Worm (Caenorhabditis elegans) whole organism, young adult: ENCODE results near the gene B0244.10.

ENCODE experiments used
- B0035.1 ChIP-seq: sonication (generic microtip); optimal IDR thresholded peaks from 2 replicates; lab custom pipeline; 2016; ENCODE audit warnings: missing genetic modification characterization, mild to moderate bottlenecking, missing compliant biosample characterization, missing genotype, missing genetic modification reagents
- B0261.1 ChIP-seq: sonication (generic microtip); optimal IDR thresholded peaks from 2 replicates; lab custom pipeline; 2016; ENCODE audit warnings: mild to moderate bottlenecking, missing genetic modification characterization, moderate library complexity, missing compliant biosample characterization
- D2030.7 ChIP-seq: fragments of 200-800 bp; sonication (Bioruptor generic); IDR thresholded peaks from 2 replicates; pipeline ENCODE4 v1.3.6; 2022; ENCODE audit warnings: missing genetic modification reagents, missing genetic modification characterization, missing compliant biosample characterization
- F52B5.7 ChIP-seq: sonication (generic microtip); optimal IDR thresholded peaks from 2 replicates; lab custom pipeline; 2016; ENCODE audit warnings: mild to moderate bottlenecking, missing genetic modification characterization, missing compliant biosample characterization
- F55B11.4 ChIP-seq: sonication (generic microtip); optimal IDR thresholded peaks from 2 replicates; lab custom pipeline; 2016; ENCODE audit warnings: missing compliant biosample characterization, missing genetic modification characterization, borderline replicate concordance; ENCODE audit not compliant: insufficient read depth
- K11D2.4 ChIP-seq: fragments of 200-800 bp; sonication (Bioruptor generic); IDR thresholded peaks from 2 replicates; pipeline ENCODE4 v1.3.6; 2022; ENCODE audit warnings: missing genetic modification reagents, missing genetic modification characterization, missing compliant biosample characterization
- T07F8.4 ChIP-seq: sonication (generic microtip); optimal IDR thresholded peaks from 2 replicates; lab custom pipeline; 2016; ENCODE audit warnings: mild to moderate bottlenecking, missing genetic modification characterization, moderate library complexity, missing compliant biosample characterization
- Y53F4B.3 ChIP-seq: fragments of 200-800 bp; sonication (Bioruptor generic); IDR thresholded peaks from 2 replicates; pipeline ENCODE4 v1.3.6; 2022; ENCODE audit warnings: missing genetic modification reagents, missing genetic modification characterization, missing compliant biosample characterization
- Y53G8AR.9 ChIP-seq: fragments of 200-800 bp; sonication (Bioruptor generic); conservative IDR thresholded peaks from 2 replicates; pipeline ENCODE4 v1.3.6; 2022; ENCODE audit warnings: missing genetic modification reagents, missing genetic modification characterization, missing compliant biosample characterization
- Y67H2A.10 ChIP-seq: fragments of 200-800 bp; sonication (Bioruptor generic); conservative IDR thresholded peaks from 2 replicates; pipeline ENCODE4 v1.3.6; 2022; ENCODE audit warnings: missing genetic modification reagents, missing genetic modification characterization, missing compliant biosample characterization
- ZK185.1 ChIP-seq: sonication (generic microtip); optimal IDR thresholded peaks from 2 replicates; lab custom pipeline; 2016; ENCODE audit warnings: mild to moderate bottlenecking, missing genetic modification characterization, missing compliant biosample characterization; ENCODE audit not compliant: poor library complexity, severe bottlenecking
- akir-1 ChIP-seq: fragments of 200-800 bp; sonication (Bioruptor generic); optimal IDR thresholded peaks from 2 replicates; lab custom pipeline; 2018; ENCODE audit warnings: mild to moderate bottlenecking, missing genetic modification characterization, moderate library complexity, missing compliant biosample characterization
- atf-7 ChIP-seq: sonication (generic microtip); optimal IDR thresholded peaks from 2 replicates; lab custom pipeline; 2017; ENCODE audit warnings: mild to moderate bottlenecking, missing genetic modification characterization, missing compliant biosample characterization
- athp-1 ChIP-seq: sonication (generic microtip); optimal IDR thresholded peaks from 2 replicates; lab custom pipeline; 2017; ENCODE audit warnings: mild to moderate bottlenecking, missing genetic modification characterization, missing compliant biosample characterization
- bed-2 ChIP-seq: fragments of 200-800 bp; sonication (Bioruptor generic); IDR thresholded peaks from 2 replicates; pipeline ENCODE4 v1.3.6; 2022; ENCODE audit warnings: missing genetic modification reagents, missing genetic modification characterization, missing compliant biosample characterization
- ccch-3 ChIP-seq: fragments of 200-800 bp; sonication (Bioruptor generic); optimal IDR thresholded peaks from 2 replicates; lab custom pipeline; 2018; ENCODE audit warnings: mild to moderate bottlenecking, missing genetic modification characterization, missing compliant biosample characterization
- cebp-1 ChIP-seq, 2 experiments: fragments of 200-800 bp in 1 of 2; sonication (Bioruptor generic) in 1 of 2; sonication (generic microtip) in 1 of 2; IDR thresholded peaks in 1 of 2; optimal IDR thresholded peaks in 1 of 2; 2 replicates each; pipeline versions ENCODE4 v1.3.6 to Lab custom; 2017 to 2022; ENCODE audit warnings: missing compliant biosample characterization in 2 of 2, missing genetic modification characterization in 2 of 2, mild to moderate bottlenecking in 1 of 2, missing genetic modification reagents in 1 of 2, moderate library complexity in 1 of 2
- cebp-2 ChIP-seq: fragments of 200-800 bp; sonication (Bioruptor generic); IDR thresholded peaks from 2 replicates; pipeline ENCODE4 v1.3.6; 2022; ENCODE audit warnings: missing genetic modification characterization, missing compliant biosample characterization
- die-1 ChIP-seq: sonication (generic microtip); optimal IDR thresholded peaks from 2 replicates; lab custom pipeline; 2016; ENCODE audit warnings: missing genotype, mild to moderate bottlenecking, missing genetic modification characterization, missing compliant biosample characterization
- egl-18 ChIP-seq: fragments of 200-800 bp; sonication (Bioruptor generic); IDR thresholded peaks from 2 replicates; pipeline ENCODE4 v1.3.6; 2022; ENCODE audit warnings: missing genetic modification reagents, missing genetic modification characterization, missing compliant biosample characterization
- egrh-3 ChIP-seq: fragments of 200-800 bp; sonication (Bioruptor generic); IDR thresholded peaks from 2 replicates; pipeline ENCODE4 v1.3.6; 2022; ENCODE audit warnings: missing genetic modification reagents, missing genetic modification characterization, missing compliant biosample characterization
- fkh-3 ChIP-seq: sonication (generic microtip); optimal IDR thresholded peaks from 2 replicates; lab custom pipeline; 2016; ENCODE audit warnings: mild to moderate bottlenecking, missing genetic modification characterization, missing compliant biosample characterization
- hmg-20 ChIP-seq: fragments of 200-800 bp; sonication (Bioruptor generic); IDR thresholded peaks from 2 replicates; pipeline ENCODE4 v1.3.6; 2022; ENCODE audit warnings: missing genetic modification reagents, missing genetic modification characterization, missing compliant biosample characterization
- hrde-1 ChIP-seq: sonication (generic microtip); optimal IDR thresholded peaks from 2 replicates; lab custom pipeline; 2016; ENCODE audit warnings: missing genetic modification characterization, mild to moderate bottlenecking, missing compliant biosample characterization, moderate library complexity, missing genotype, missing genetic modification reagents, borderline replicate concordance
- lag-1 ChIP-seq: fragments of 200-800 bp; sonication (Bioruptor generic); IDR thresholded peaks from 2 replicates; pipeline ENCODE4 v1.3.6; 2022; ENCODE audit warnings: missing genetic modification reagents, missing genetic modification characterization, missing compliant biosample characterization
- let-526 ChIP-seq: fragments of 200-800 bp; sonication (Bioruptor generic); IDR thresholded peaks from 2 replicates; pipeline ENCODE4 v1.3.6; 2022; ENCODE audit warnings: missing genetic modification reagents, missing genetic modification characterization, missing compliant biosample characterization
- let-607 ChIP-seq, 2 experiments: fragments of 200-800 bp in 1 of 2; sonication (Bioruptor generic) in 1 of 2; sonication (generic microtip) in 1 of 2; optimal IDR thresholded peaks; 2 replicates each; lab custom pipeline; 2016 to 2018; ENCODE audit warnings: mild to moderate bottlenecking in 2 of 2, missing compliant biosample characterization in 2 of 2, missing genetic modification characterization in 2 of 2, moderate library complexity in 2 of 2, missing genotype in 1 of 2
- lin-26 ChIP-seq: fragments of 200-800 bp; sonication (Bioruptor generic); IDR thresholded peaks from 2 replicates; pipeline ENCODE4 v1.3.6; 2022; ENCODE audit warnings: missing genetic modification reagents, missing genetic modification characterization, missing compliant biosample characterization
- lsl-1 ChIP-seq: fragments of 200-800 bp; sonication (Bioruptor generic); optimal IDR thresholded peaks from 2 replicates; lab custom pipeline; 2018; ENCODE audit warnings: mild to moderate bottlenecking, missing genetic modification characterization, moderate library complexity, missing compliant biosample characterization
- lsy-27 ChIP-seq: sonication (generic microtip); optimal IDR thresholded peaks from 2 replicates; lab custom pipeline; 2017; ENCODE audit warnings: missing genetic modification characterization, mild to moderate bottlenecking, missing compliant biosample characterization, antibody characterized with exemption, missing genotype, borderline replicate concordance; ENCODE audit not compliant: insufficient read depth
- madf-10 ChIP-seq: sonication (generic microtip); optimal IDR thresholded peaks from 2 replicates; lab custom pipeline; 2016; ENCODE audit warnings: mild to moderate bottlenecking, missing genetic modification characterization, missing compliant biosample characterization
- madf-8 ChIP-seq: fragments of 200-800 bp; sonication (Bioruptor generic); conservative IDR thresholded peaks from 2 replicates; pipeline ENCODE4 v1.3.6; 2022; ENCODE audit warnings: missing genetic modification reagents, missing genetic modification characterization, missing compliant biosample characterization
- mel-28 ChIP-seq: sonication (generic microtip); optimal IDR thresholded peaks from 2 replicates; lab custom pipeline; 2016; ENCODE audit warnings: borderline replicate concordance, mild to moderate bottlenecking, missing genetic modification characterization, missing compliant biosample characterization
- mxl-1 ChIP-seq: sonication (generic microtip); optimal IDR thresholded peaks from 2 replicates; lab custom pipeline; 2016; ENCODE audit warnings: missing genetic modification characterization, missing compliant biosample characterization
- nhr-90 ChIP-seq: sonication (generic microtip); optimal IDR thresholded peaks from 2 replicates; lab custom pipeline; 2016; ENCODE audit warnings: missing genotype, mild to moderate bottlenecking, missing genetic modification characterization, missing compliant biosample characterization
- rpc-1 ChIP-seq, 2 experiments: fragments of 150-350 bp in 1 of 2; sonication (generic microtip) in 1 of 2; optimal IDR thresholded peaks; 2 replicates each; lab custom pipeline; 2014 to 2018; ENCODE audit warnings: missing biosample characterization in 1 of 2, missing genetic modification characterization in 1 of 2, missing genetic modification reagents in 1 of 2, missing genotype in 1 of 2
- sea-2 ChIP-seq: fragments of 200-800 bp; sonication (Bioruptor generic); IDR thresholded peaks from 2 replicates; pipeline ENCODE4 v1.3.6; 2022; ENCODE audit warnings: missing genetic modification characterization, missing compliant biosample characterization
- snpc-1.1 ChIP-seq: sonication (generic microtip); optimal IDR thresholded peaks from 2 replicates; lab custom pipeline; 2017; ENCODE audit warnings: missing genetic modification characterization, mild to moderate bottlenecking, missing compliant biosample characterization, antibody characterized with exemption, moderate library complexity, missing genotype, missing genetic modification reagents; ENCODE audit not compliant: insufficient read depth
- snpc-3.4 ChIP-seq: sonication (generic microtip); optimal IDR thresholded peaks from 2 replicates; lab custom pipeline; 2017; ENCODE audit warnings: missing genetic modification characterization, mild to moderate bottlenecking, missing compliant biosample characterization, antibody characterized with exemption, moderate library complexity, missing genotype, missing genetic modification reagents
- snpc-4 ChIP-seq, 5 experiments: fragments of 150-350 bp in 1 of 5; sonication (generic microtip) in 4 of 5; optimal IDR thresholded peaks; 2 replicates each; lab custom pipeline; 2014 to 2018; ENCODE audit warnings: missing genetic modification characterization in 5 of 5, missing biosample characterization in 3 of 5, antibody characterized with exemption in 2 of 5, mild to moderate bottlenecking in 2 of 5, missing compliant biosample characterization in 2 of 5, missing genotype in 2 of 5, moderate library complexity in 2 of 5, missing genetic modification reagents in 1 of 5
- tbx-9 ChIP-seq: sonication (generic microtip); optimal IDR thresholded peaks from 2 replicates; lab custom pipeline; 2016; ENCODE audit warnings: borderline replicate concordance, missing genetic modification characterization, inconsistent platforms, missing compliant biosample characterization
- ztf-18 ChIP-seq: sonication (generic microtip); optimal IDR thresholded peaks from 2 replicates; lab custom pipeline; 2016; ENCODE audit warnings: missing genotype, mild to moderate bottlenecking, missing genetic modification characterization, missing compliant biosample characterization
- ztf-22 ChIP-seq: fragments of 200-800 bp; sonication (Bioruptor generic); optimal IDR thresholded peaks from 2 replicates; lab custom pipeline; 2018; ENCODE audit warnings: mild to moderate bottlenecking, missing genetic modification characterization, moderate library complexity, missing compliant biosample characterization
- ztf-25 ChIP-seq: fragments of 200-800 bp; sonication (Bioruptor generic); IDR thresholded peaks from 2 replicates; pipeline ENCODE4 v1.3.6; 2022; ENCODE audit warnings: missing genetic modification reagents, missing genetic modification characterization, missing compliant biosample characterization
- ztf-3 ChIP-seq: fragments of 200-800 bp; sonication (Bioruptor generic); optimal IDR thresholded peaks from 2 replicates; lab custom pipeline; 2018; ENCODE audit warnings: mild to moderate bottlenecking, missing genetic modification characterization, missing compliant biosample characterization
- ztf-6 ChIP-seq: fragments of 200-800 bp; sonication (Bioruptor generic); IDR thresholded peaks from 2 replicates; pipeline ENCODE4 v1.3.6; 2022; ENCODE audit warnings: missing genetic modification reagents, missing genetic modification characterization, missing compliant biosample characterization

The B0244.10 gene

DNA sequence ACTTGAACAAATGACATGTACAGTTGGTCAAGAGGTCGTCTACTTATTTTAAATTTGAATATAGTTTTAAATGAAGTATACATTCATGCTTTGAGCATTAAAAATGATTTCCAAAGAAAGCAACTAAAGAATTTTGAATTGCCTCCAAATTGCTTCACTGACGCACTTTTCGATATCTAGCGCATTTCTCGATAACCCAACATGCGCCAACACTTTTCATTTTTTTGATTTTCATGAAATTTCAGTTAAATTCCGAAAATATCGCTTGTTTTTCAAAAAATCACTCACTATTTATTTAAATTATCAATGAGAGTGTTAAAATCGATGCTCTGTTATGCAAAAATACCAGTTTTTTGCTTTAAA is 15.1 kb upstream of the B0244.10 start:
- TF ChIP-seq egl-18 (GFP tag; lab: Robert Waterston, UW) (no peak), ztf-6 (GFP tag; lab: Robert Waterston, UW) (no peak), nhr-90 (tag; lab: Kevin White, UChicago) (no peak), ztf-22 (no peak), lin-26 (GFP tag; lab: Robert Waterston, UW) (no peak), fkh-3 (tag; lab: Kevin White, UChicago) (no peak), F52B5.7 (tag; lab: Kevin White, UChicago) (no peak), egrh-3 (GFP tag; lab: Robert Waterston, UW) (no peak), mel-28 (tag; lab: Kevin White, UChicago) (no peak), madf-10 (tag; lab: Kevin White, UChicago) (no peak), snpc-1.1 (tag; lab: Kevin White, UChicago) (no peak), D2030.7 (GFP tag; lab: Robert Waterston, UW) (peak; percentile 49; the same call in 1 of the 2 replicates), F55B11.4 (tag; lab: Kevin White, UChicago) (no peak), ztf-3 (GFP tag; lab: Kevin White, UChicago) (no peak), akir-1 (GFP tag; lab: Kevin White, UChicago) (no peak), T07F8.4 (tag; lab: Kevin White, UChicago) (no peak), lsl-1 (GFP tag; lab: Kevin White, UChicago) (peak; percentile 68), bed-2 (GFP tag; lab: Robert Waterston, UW) (no peak), Y53G8AR.9 (GFP tag; lab: Robert Waterston, UW) (no peak), ztf-25 (no peak), B0035.1 (no peak), Y53F4B.3 (GFP tag; lab: Robert Waterston, UW) (no peak), sea-2 (no peak), cebp-2 (no peak), ztf-18 (tag; lab: Kevin White, UChicago) (peak; percentile 94), Y67H2A.10 (GFP tag; lab: Robert Waterston, UW) (no peak), B0261.1 (no peak), madf-8 (GFP tag; lab: Robert Waterston, UW) (peak; percentile 69), die-1 (tag; lab: Kevin White, UChicago) (no peak), let-607 (tag; optimal IDR thresholded peaks at IDR 0.05; lab: Kevin White, UChicago) (no peak), athp-1 (tag; lab: Kevin White, UChicago) (no peak), rpc-1 (optimal IDR thresholded peaks at IDR 0.05; lab: Kevin White, UChicago) (no peak), rpc-1 (tag; optimal IDR thresholded peaks at IDR 0.05; lab: Kevin White, UChicago) (no peak), let-526 (GFP tag; lab: Robert Waterston, UW) (no peak), snpc-4 (GFP tag; optimal IDR thresholded peaks at IDR 0.05; lab: Kevin White, UChicago) (no peak), snpc-4 (tag; optimal IDR thresholded peaks at IDR 0.05; lab: Kevin White, UChicago) (no peak), atf-7 (tag; lab: Kevin White, UChicago) (no peak), mxl-1 (tag; lab: Kevin White, UChicago) (no peak), lag-1 (GFP tag; lab: Robert Waterston, UW) (no peak), ZK185.1 (tag; lab: Kevin White, UChicago) (no peak), lsy-27 (tag; lab: Kevin White, UChicago) (no peak), snpc-3.4 (no peak), cebp-1 (GFP tag; IDR thresholded peaks at IDR 0.05; lab: Robert Waterston, UW) (no peak), cebp-1 (tag; optimal IDR thresholded peaks at IDR 0.05; lab: Kevin White, UChicago) (no peak), K11D2.4 (GFP tag; lab: Robert Waterston, UW) (no peak), hrde-1 (tag; lab: Kevin White, UChicago) (no peak), ccch-3 (GFP tag; lab: Kevin White, UChicago) (no peak), tbx-9 (tag; lab: Kevin White, UChicago) (no peak), hmg-20 (no peak)
